Fruit fly (Drosophila melanogaster) S2 (cell line): ENCODE results near the gene ds.

Source experiments
- CG8478 ChIP-seq: fragments of >200 bp; optimal IDR thresholded peaks from 2 replicates; lab custom pipeline; 2018
- CTCF ChIP-seq, 2 experiments: fragments of >200 bp; optimal IDR thresholded peaks; 2 replicates each; lab custom pipeline; 2018

ds gene

DNA sequence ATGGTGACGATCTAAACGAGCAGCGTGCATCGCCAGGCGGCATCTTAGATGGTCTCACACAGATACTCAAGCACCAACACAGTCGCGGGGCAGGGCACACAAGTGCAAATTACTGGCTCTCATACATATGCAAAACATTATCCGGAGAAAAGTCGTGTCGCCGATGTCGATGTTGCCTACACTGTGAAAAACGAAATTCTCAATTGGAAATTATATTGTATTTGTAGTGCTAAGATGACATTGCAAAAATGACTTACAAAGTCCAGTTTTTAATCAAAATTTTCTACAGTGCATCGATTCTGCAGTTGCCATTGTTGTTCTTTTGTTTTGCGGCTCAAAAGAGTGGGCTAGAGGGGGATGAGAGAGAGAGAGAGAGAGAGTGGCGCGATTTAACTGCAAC lies 95.0 kb downstream of the ds start:
- TF ChIP-seq CTCF (optimal IDR thresholded peaks at IDR 0.05; lab: Kevin White, UChicago) (no peak), CG8478 (lab: Kevin White, UChicago) (no peak)

dm6 chr2L:615023-615422 lies 99.8 kb downstream of the ds start:
- no peak for TF ChIP-seq CTCF (optimal IDR thresholded peaks at IDR 0.05; lab: Kevin White, UChicago)
- no peak for TF ChIP-seq CG8478 (lab: Kevin White, UChicago)

DNA sequence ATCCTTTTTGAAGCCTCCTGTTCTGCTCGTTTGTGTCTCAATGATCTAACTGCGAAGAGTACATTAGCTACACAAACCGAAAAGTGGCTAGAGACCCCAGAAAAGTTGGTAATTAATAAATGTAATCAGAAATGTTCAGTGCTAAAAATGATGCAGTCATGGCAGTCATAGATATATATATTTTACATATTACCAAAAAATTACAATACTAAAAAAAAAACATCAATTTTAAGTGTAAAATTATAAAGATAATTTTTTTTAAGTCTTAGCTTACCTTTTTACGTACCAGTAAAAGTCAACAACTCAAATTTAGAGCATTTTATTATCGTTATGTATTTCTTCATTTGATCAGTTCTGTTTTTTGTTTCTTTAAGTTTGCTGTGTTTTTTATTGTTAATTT lies 102.0 kb downstream of the ds start:
- TF ChIP-seq CG8478 (lab: Kevin White, UChicago) = no peak
- no peak for TF ChIP-seq CTCF (optimal IDR thresholded peaks at IDR 0.05; lab: Kevin White, UChicago)

dm6 chr2L:609497-609896 lies 105.3 kb downstream of the ds start:
- TF ChIP-seq CG8478 (lab: Kevin White, UChicago) (no peak), CTCF (optimal IDR thresholded peaks at IDR 0.05; lab: Kevin White, UChicago) (no peak)

DNA sequence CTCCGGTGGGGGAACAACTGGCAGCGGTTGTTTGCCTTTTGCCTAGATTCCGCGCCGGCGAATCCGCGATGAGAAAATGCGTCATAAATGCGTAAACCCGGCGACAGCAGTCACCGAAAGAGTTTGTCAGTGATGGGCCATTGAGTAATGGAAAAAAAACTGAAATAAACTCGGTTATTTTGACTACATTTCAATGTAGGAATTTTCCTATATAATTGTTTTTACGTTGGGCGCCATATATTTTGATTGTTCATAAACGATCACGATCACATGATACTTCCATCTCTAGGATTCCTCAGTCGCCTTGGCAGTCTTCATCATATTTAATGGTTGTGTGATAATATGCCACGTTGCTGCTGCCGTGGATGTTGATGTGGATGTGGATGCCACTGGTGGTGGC lies 106.6 kb downstream of the ds start:
- TF ChIP-seq CG8478 (lab: Kevin White, UChicago) (no peak), CTCF (optimal IDR thresholded peaks at IDR 0.05; lab: Kevin White, UChicago) (no peak)

dm6 chr2L:606952-607351 lies 107.8 kb downstream of the ds start:
- no peak for TF ChIP-seq CTCF (optimal IDR thresholded peaks at IDR 0.05; lab: Kevin White, UChicago)
- TF ChIP-seq CG8478 (lab: Kevin White, UChicago) = no peak

- TF ChIP-seq CG8478 (lab: Kevin White, UChicago) (no peak), CTCF (optimal IDR thresholded peaks at IDR 0.05; lab: Kevin White, UChicago) (no peak)
Observed at dm6 chr2L:606165-606564, 108.6 kb downstream of the ds start.

dm6 chr2L:604060-604459 lies 110.7 kb downstream of the ds start:
- no peak for TF ChIP-seq CG8478 (lab: Kevin White, UChicago)
- no peak for TF ChIP-seq CTCF (optimal IDR thresholded peaks at IDR 0.05; lab: Kevin White, UChicago)

DNA sequence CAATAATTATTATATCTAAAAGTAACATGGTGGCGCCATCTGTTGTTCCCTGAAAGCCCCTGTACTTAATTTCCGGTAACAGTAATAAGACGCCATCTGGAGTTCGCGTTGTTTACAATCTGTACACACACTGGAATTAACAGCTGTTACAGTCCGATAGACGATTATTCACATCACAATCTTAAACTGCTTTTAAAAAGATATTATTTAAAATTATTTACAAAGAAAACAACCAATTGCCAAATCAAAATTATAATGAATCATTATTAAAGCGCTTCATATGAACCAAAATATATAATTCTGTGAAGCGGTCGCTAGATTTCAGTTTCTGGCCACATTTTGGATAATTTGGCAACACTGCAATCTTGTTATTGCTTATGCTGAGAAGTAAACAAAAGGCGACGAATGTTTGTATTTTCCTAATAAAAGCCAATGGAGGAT lies 112.3 kb downstream of the ds start, which contains the start of gene CG13689:
CG13689 (plus strand) TSS at position 375 of the 441 bp plus-strand sequence.
- TF ChIP-seq CG8478 (lab: Kevin White, UChicago) (no peak), CTCF (optimal IDR thresholded peaks at IDR 0.05; lab: Kevin White, UChicago) (peak; percentile 76 to 95)

DNA sequence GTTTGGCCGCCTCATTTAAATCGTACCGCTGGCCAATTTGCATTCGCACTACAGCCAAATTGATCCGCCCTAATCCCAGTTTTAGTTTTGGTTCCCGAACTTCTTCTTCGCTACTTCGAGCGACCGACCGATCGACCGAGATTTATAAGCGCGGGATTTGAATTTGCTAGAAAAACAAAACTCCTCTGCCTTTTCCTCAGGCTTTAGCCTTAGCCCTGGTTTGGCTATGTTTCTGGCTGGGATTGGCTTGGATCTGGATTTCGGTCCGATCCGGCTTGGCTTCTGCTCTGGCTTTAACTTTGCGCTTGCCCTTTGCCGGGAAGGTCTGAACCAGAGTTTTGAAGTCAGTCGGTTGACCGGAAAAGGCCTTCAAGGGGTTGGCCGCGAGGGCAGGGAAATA lies 112.9 kb downstream of the ds start:
- TF ChIP-seq CG8478 (lab: Kevin White, UChicago) (no peak), CTCF (optimal IDR thresholded peaks at IDR 0.05; lab: Kevin White, UChicago) (peak in 1 of 2 experiments; percentile 20)

- TF ChIP-seq CG8478 (lab: Kevin White, UChicago) = no peak
- no peak for TF ChIP-seq CTCF (optimal IDR thresholded peaks at IDR 0.05; lab: Kevin White, UChicago)
Observed at dm6 chr2L:597771-598170, 117.0 kb downstream of the ds start.

dm6 chr2L:594635-595384 lies 120.0 kb downstream of the ds start, which contains the start of gene Gsc:
Gene Gsc (minus strand): TSS chr2L:594685.
- TF ChIP-seq CTCF (optimal IDR thresholded peaks at IDR 0.05; lab: Kevin White, UChicago) (no peak), CG8478 (lab: Kevin White, UChicago) (no peak)

DNA sequence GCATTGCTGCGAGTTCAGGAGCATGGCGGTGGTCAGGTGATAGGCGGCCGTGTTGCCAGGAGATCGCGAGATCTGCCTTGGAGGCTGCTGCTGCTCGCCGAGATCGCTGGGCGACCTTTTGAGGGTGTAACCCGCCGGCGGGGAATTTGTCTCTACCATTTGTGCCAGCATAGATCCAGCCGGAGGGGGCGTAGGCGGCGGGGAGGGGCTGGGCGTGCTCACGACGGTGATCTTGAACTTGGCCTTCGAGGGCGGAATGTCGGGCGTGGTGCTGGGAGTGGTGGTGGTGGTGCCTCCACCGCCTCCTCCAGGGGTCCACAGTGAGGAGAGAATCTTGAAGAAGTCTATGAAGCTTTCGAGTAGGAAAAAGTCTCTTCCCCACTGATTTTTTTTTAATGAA lies 120.7 kb downstream of the ds start:
- no peak for TF ChIP-seq CG8478 (lab: Kevin White, UChicago)
- TF ChIP-seq CTCF (optimal IDR thresholded peaks at IDR 0.05; lab: Kevin White, UChicago) = no peak

- TF ChIP-seq CTCF (optimal IDR thresholded peaks at IDR 0.05; lab: Kevin White, UChicago) (no peak), CG8478 (lab: Kevin White, UChicago) (no peak)
Observed at dm6 chr2L:591511-591910, 123.3 kb downstream of the ds start.
